Fruit fly (Drosophila melanogaster): ENCODE data around the gene HDAC11.

HDAC11 gene

DNA sequence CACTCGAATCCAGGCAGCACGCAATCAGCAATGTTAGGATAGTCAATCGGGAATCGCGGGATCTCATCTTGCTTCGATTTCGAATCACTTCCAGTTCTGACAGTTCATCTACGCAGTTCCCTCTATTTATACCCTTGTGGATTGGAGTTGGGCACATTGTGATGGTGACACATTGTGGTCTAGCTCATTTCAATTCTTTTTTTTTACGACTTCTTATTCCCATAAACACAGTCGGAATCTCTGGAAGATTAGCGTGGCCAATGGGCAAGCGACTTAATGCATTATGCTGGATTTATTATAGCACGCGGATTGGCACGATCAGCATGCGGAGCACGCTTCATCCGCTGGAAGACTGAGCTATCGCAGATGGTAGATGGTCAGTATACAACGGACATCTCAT lies 6.0 kb upstream of the HDAC11 start, which contains the start of gene CG13640 (continued):
- no peak for TF ChIP-seq Sox102F (GFP tag; optimal IDR thresholded peaks at IDR 0.05)
- no peak for TF ChIP-seq vnd (GFP tag; IDR thresholded peaks at IDR 0.05; ENCODE audit: partially characterized antibody)

DNA sequence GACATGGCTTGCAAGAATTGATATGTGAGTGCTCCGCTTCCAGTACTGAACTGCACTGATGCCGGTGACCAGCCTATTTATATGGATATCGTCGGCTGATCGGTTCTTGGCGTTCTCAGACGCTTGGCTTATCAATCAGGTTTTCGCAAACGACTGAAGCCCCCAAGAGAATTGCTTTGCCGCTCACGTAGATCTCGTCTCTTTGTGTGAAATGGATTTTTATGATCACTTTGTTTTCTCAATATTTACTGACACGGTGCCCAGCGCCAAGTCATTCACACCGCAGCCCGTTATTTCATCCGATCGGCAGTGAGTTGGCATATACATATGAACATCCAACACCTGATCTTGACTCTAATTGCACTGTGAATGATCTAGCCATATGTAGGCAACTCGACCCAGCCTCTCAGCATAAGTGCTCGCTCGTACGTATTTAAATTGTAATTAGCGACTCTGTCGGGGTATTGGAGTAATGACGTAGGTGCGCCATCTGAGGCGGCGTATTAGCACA lies 4.3 kb upstream of the HDAC11 start, which contains the start of gene CG13639:
TSS of gene CG13639 (minus strand) at position 51 of the 511 bp plus-strand sequence.
- 0 out of 4 replicates have a peak, but pooled peaks have one; percentile 48 for TF ChIP-seq chinmo (GFP tag; IDR thresholded peaks at IDR 0.05; ENCODE audit: partially characterized antibody)
- TF ChIP-seq CG6254 (GFP tag; optimal IDR thresholded peaks at IDR 0.05), result no peak
- 0 out of 2 replicates have a peak, but pooled peaks have one; percentile 5 for TF ChIP-seq CG14441 (GFP tag; IDR thresholded peaks at IDR 0.05)
- TF ChIP-seq Sry-β (GFP tag; optimal IDR thresholded peaks at IDR 0.05), result no peak
- no peak for TF ChIP-seq CG15514 (GFP tag; optimal IDR thresholded peaks at IDR 0.05)
- TF ChIP-seq row (GFP tag; IDR thresholded peaks at IDR 0.05), result 0 out of 3 replicates have a peak, but pooled peaks have one; percentile 34
- no peak for TF ChIP-seq CG10147 (GFP tag; optimal IDR thresholded peaks at IDR 0.05)
- no peak for TF ChIP-seq tx (GFP tag; optimal IDR thresholded peaks at IDR 0.05)

DNA sequence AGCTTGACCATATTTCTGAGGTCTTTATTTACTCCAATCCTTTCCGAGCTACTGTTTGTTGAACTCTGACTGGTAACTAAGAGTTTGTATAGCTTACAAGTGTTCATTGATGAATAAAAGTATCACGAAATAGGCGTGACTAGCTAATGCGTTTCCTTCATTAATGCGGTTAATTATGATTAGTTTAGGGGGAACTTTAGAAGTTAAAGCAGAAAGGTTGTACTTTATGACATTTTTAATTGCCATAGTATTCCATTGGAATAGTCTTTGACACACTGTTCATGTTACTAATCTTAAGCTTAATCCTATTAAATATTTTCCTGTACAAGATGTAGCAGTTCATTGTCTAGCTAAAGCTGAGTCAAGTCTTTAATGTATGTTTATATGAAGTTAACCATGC lies 3.7 kb upstream of the HDAC11 start, which contains the start of gene ppk22:
TSS of gene ppk22 (minus strand) at position 101 of the 400 bp plus-strand sequence.
- no peak for TF ChIP-seq pan (optimal IDR thresholded peaks at IDR 0.05)
- TF ChIP-seq pan (GFP tag; optimal IDR thresholded peaks at IDR 0.05 in 1 of 2, IDR thresholded peaks at IDR 0.05 in 1 of 2), result no peak

DNA sequence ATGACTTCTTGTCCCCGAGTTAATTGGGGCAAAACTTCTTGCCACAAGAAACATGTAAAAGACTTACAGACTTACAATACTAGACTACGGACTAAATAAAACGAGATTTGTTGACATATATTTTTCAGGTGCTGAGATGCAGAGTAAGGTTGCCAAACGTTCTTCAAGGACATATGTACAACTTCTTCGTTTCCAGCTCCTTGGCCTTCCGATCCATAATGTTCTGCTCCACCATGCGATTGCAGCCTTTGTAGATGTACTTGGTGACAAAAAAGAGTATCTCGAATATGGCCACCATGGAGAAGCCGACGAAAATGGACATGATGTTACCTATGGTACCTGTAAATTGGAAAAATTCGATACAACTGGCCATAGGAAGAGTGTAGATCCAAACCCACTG lies 1.4 kb upstream of the HDAC11 start, which contains the start of gene CAH4:
TSS of gene CAH4 (minus strand) at position 101 of the 400 bp plus-strand sequence.
- TF ChIP-seq CG32772 (GFP tag; IDR thresholded peaks at IDR 0.05) (no peak), exex (tag; optimal IDR thresholded peaks at IDR 0.05) (no peak), pita (GFP tag; optimal IDR thresholded peaks at IDR 0.05) (no peak), Meics (GFP tag; optimal IDR thresholded peaks at IDR 0.05) (no peak), Bgb (GFP tag; IDR thresholded peaks at IDR 0.05; ENCODE audit: partially characterized antibody) (no peak), amos (GFP tag; IDR thresholded peaks at IDR 0.05; ENCODE audit: partially characterized antibody) (no peak), caup (GFP tag; optimal IDR thresholded peaks at IDR 0.05; ENCODE audit: severe bottlenecking) (no peak), tup (GFP tag; optimal IDR thresholded peaks at IDR 0.05) (no peak), CG12744 (GFP tag; optimal IDR thresholded peaks at IDR 0.05) (no peak)

DNA sequence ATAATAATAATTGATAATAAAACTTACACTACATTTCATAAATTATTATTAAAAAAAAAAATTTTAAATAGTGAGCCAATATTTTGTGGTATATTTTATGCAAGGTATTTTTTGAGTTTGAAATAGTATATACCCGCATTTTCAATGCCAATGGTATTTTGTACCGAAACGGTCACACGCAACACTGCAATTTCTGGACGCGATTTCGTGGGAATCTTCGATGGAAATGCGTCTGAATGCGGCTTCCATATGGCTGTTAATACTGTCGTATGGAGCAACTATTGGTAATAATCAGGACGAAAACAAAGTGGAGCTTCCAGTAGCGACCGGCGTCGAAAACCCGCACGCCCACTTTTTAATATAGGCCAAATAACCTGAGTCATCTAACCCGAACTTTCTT lies 4.6 kb downstream of the HDAC11 start, which contains the start of gene Nct:
TSS of gene Nct (plus strand) at position 173 of the 400 bp plus-strand sequence.
- TF ChIP-seq CG18476 (GFP tag; optimal IDR thresholded peaks at IDR 0.05) (no peak), Scr (GFP tag; IDR thresholded peaks at IDR 0.05; ENCODE audit: partially characterized antibody) (peak; percentile 25; the same call in 1 of the 2 replicates), Kr (GFP tag; optimal IDR thresholded peaks at IDR 0.05) (no peak), CG12744 (GFP tag; optimal IDR thresholded peaks at IDR 0.05) (no peak), tll (GFP tag; optimal IDR thresholded peaks at IDR 0.05) (no peak), CG13287 (GFP tag; IDR thresholded peaks at IDR 0.05; ENCODE audit: partially characterized antibody) (peak; percentile 35; the same call in 1 of the 2 replicates), CG10267 (tag; optimal IDR thresholded peaks at IDR 0.05) (peak; percentile 17), zf30C (GFP tag; optimal IDR thresholded peaks at IDR 0.05) (no peak), CG10274 (GFP tag; optimal IDR thresholded peaks at IDR 0.05) (no peak), Dp (GFP tag; optimal IDR thresholded peaks at IDR 0.05) (peak; percentile 60), sqz (GFP tag; optimal IDR thresholded peaks at IDR 0.05) (no peak), CG17829 (tag; optimal IDR thresholded peaks at IDR 0.05) (peak; percentile 1), CG2116 (GFP tag; optimal IDR thresholded peaks at IDR 0.05) (peak; percentile 7), cwo (GFP tag; optimal IDR thresholded peaks at IDR 0.05) (no peak), tna (GFP tag; IDR thresholded peaks at IDR 0.05; ENCODE audit: partially characterized antibody) (no peak), kay (GFP tag; optimal IDR thresholded peaks at IDR 0.05) (peak; percentile 1), sug (tag; optimal IDR thresholded peaks at IDR 0.05) (no peak), gfzf (GFP tag; optimal IDR thresholded peaks at IDR 0.05) (peak; percentile 75), ind (GFP tag; optimal IDR thresholded peaks at IDR 0.05) (no peak), CG14710 (tag; optimal IDR thresholded peaks at IDR 0.05) (peak; percentile 38), pzg (GFP tag; optimal IDR thresholded peaks at IDR 0.05) (peak; percentile 53)
